Worm (Caenorhabditis elegans) whole organism, L4 larva: ENCODE measurements around the gene srsx-40.

ENCODE experiments used
- D1046.2 ChIP-seq: fragments of 200-800 bp; sonication (Bioruptor generic); IDR thresholded peaks from 2 replicates; pipeline ENCODE4 v1.3.6; 2022; ENCODE audit warnings: missing genetic modification characterization, missing compliant biosample characterization
- F26F4.8 ChIP-seq: fragments of 200-800 bp; sonication (Bioruptor generic); conservative IDR thresholded peaks from 2 replicates; pipeline ENCODE4 v1.3.6; 2022; ENCODE audit warnings: missing genetic modification characterization, missing compliant biosample characterization
- F37D6.2 ChIP-seq: sonication (generic microtip); optimal IDR thresholded peaks from 2 replicates; lab custom pipeline; 2016; ENCODE audit warnings: mild to moderate bottlenecking, missing genetic modification characterization, missing compliant biosample characterization
- F44E2.7 ChIP-seq: fragments of 200-800 bp; sonication (Bioruptor generic); IDR thresholded peaks from 2 replicates; pipeline ENCODE4 v2.1.2; 2022; ENCODE audit warnings: missing genetic modification characterization, missing compliant biosample characterization
- Y48G9A.11 ChIP-seq: fragments of 200-800 bp; sonication (Bioruptor generic); IDR thresholded peaks from 2 replicates; pipeline ENCODE4 v1.3.6; 2022; ENCODE audit warnings: missing genetic modification reagents, missing genetic modification characterization, missing compliant biosample characterization
- Y5F2A.4 ChIP-seq: fragments of 200-800 bp; sonication (Bioruptor generic); optimal IDR thresholded peaks from 2 replicates; lab custom pipeline; 2018; ENCODE audit warnings: mild to moderate bottlenecking, missing genetic modification characterization, missing compliant biosample characterization
- Y75B8A.6 ChIP-seq: fragments of 200-800 bp; sonication (Bioruptor generic); IDR thresholded peaks from 2 replicates; pipeline ENCODE4 v1.3.6; 2022; ENCODE audit warnings: missing genetic modification reagents, missing genetic modification characterization, missing compliant biosample characterization
- ZK337.2 ChIP-seq: fragments of 200-800 bp; sonication (Bioruptor generic); IDR thresholded peaks from 2 replicates; pipeline ENCODE4 v1.3.6; 2022; ENCODE audit warnings: missing genetic modification reagents, missing genetic modification characterization, missing compliant biosample characterization
- ZK546.5 ChIP-seq, 2 experiments: sonication (generic microtip); optimal IDR thresholded peaks; 2 replicates each; lab custom pipeline; 2017; ENCODE audit warnings: missing biosample characterization in 2 of 2, missing genetic modification characterization in 2 of 2
- aha-1 ChIP-seq: fragments of 150-350 bp; peaks from one replicate; lab custom pipeline; 2014; ENCODE audit warnings: missing biosample characterization, missing genetic modification characterization
- arid-1 ChIP-seq: fragments of 200-800 bp; sonication (Bioruptor generic); conservative IDR thresholded peaks from 2 replicates; pipeline ENCODE4 v1.3.6; 2022; ENCODE audit warnings: missing genetic modification reagents, missing genetic modification characterization, missing compliant biosample characterization
- ceh-32 ChIP-seq: sonication (generic microtip); optimal IDR thresholded peaks from 2 replicates; lab custom pipeline; 2016; ENCODE audit warnings: mild to moderate bottlenecking, missing genetic modification characterization, missing compliant biosample characterization; ENCODE audit not compliant: poor library complexity
- ceh-62 ChIP-seq: sonication (generic microtip); optimal IDR thresholded peaks from 2 replicates; lab custom pipeline; 2017; ENCODE audit warnings: missing biosample characterization, missing genetic modification characterization
- ceh-82 ChIP-seq: sonication (generic microtip); optimal IDR thresholded peaks from 2 replicates; lab custom pipeline; 2017; ENCODE audit warnings: missing biosample characterization, missing genetic modification characterization
- daf-8 ChIP-seq: fragments of 200-800 bp; sonication (Bioruptor generic); IDR thresholded peaks from 2 replicates; pipeline ENCODE4 v1.3.6; 2022; ENCODE audit warnings: missing genetic modification characterization, missing compliant biosample characterization
- dpl-1 ChIP-seq: fragments of 150-350 bp; optimal IDR thresholded peaks from 2 replicates; lab custom pipeline; 2014; ENCODE audit warnings: missing biosample characterization, missing genetic modification reagents, missing genetic modification characterization
- fkh-10 ChIP-seq: fragments of 150-350 bp; optimal IDR thresholded peaks from 2 replicates; lab custom pipeline; 2014; ENCODE audit warnings: missing biosample characterization, missing genetic modification reagents, missing genetic modification characterization
- hif-1 ChIP-seq, 2 experiments: sonication (generic microtip); optimal IDR thresholded peaks; 2 replicates each; lab custom pipeline; 2016 to 2017; ENCODE audit warnings: missing compliant biosample characterization in 2 of 2, missing genetic modification characterization in 2 of 2, missing genetic modification reagents in 2 of 2, missing genotype in 2 of 2, mild to moderate bottlenecking in 1 of 2
- hlh-11 ChIP-seq: fragments of 200-800 bp; sonication (Bioruptor generic); optimal IDR thresholded peaks from 2 replicates; lab custom pipeline; 2018; ENCODE audit warnings: mild to moderate bottlenecking, missing genetic modification characterization, missing compliant biosample characterization
- lin-13 ChIP-seq: fragments of 150-350 bp; optimal IDR thresholded peaks from 2 replicates; lab custom pipeline; 2014; ENCODE audit warnings: missing biosample characterization, missing genetic modification reagents, missing genetic modification characterization
- lin-39 ChIP-seq: fragments of 150-350 bp; optimal IDR thresholded peaks from 2 replicates; lab custom pipeline; 2014; ENCODE audit warnings: missing biosample characterization, missing genetic modification reagents, missing genetic modification characterization
- madf-5 ChIP-seq, 2 experiments: fragments of 200-800 bp; sonication (Bioruptor generic); IDR thresholded peaks; 2 replicates each; pipeline ENCODE4 v1.3.6; 2022; ENCODE audit warnings: missing compliant biosample characterization in 2 of 2, missing genetic modification characterization in 2 of 2
- madf-9 ChIP-seq: fragments of 200-800 bp; sonication (Bioruptor generic); conservative IDR thresholded peaks from 2 replicates; pipeline ENCODE4 v1.3.6; 2022; ENCODE audit warnings: missing genetic modification reagents, missing genetic modification characterization, missing compliant biosample characterization
- mdt-29 ChIP-seq: fragments of 200-800 bp; sonication (Bioruptor generic); IDR thresholded peaks from 2 replicates; pipeline ENCODE4 v1.3.6; 2022; ENCODE audit warnings: missing genetic modification reagents, missing genetic modification characterization, missing compliant biosample characterization
- nhr-11 ChIP-seq: fragments of 150-350 bp; optimal IDR thresholded peaks from 2 replicates; lab custom pipeline; 2014; ENCODE audit warnings: missing biosample characterization, missing genetic modification characterization
- nhr-237 ChIP-seq: sonication (generic microtip); optimal IDR thresholded peaks from 2 replicates; lab custom pipeline; 2017; ENCODE audit warnings: missing biosample characterization, missing genetic modification characterization
- nhr-25 ChIP-seq: sonication (generic microtip); optimal IDR thresholded peaks from 2 replicates; lab custom pipeline; 2017; ENCODE audit warnings: missing genetic modification characterization, mild to moderate bottlenecking, missing compliant biosample characterization, antibody characterized with exemption, moderate library complexity, borderline replicate concordance; ENCODE audit not compliant: insufficient read depth
- nhr-28 ChIP-seq: fragments of 150-350 bp; optimal IDR thresholded peaks from 2 replicates; lab custom pipeline; 2014; ENCODE audit warnings: missing biosample characterization, missing genetic modification characterization
- php-3 ChIP-seq: fragments of 200-800 bp; sonication (Bioruptor generic); IDR thresholded peaks from 2 replicates; pipeline ENCODE4 v1.3.6; 2022; ENCODE audit warnings: missing genetic modification reagents, missing genetic modification characterization, missing compliant biosample characterization
- rbr-2 ChIP-seq: sonication (generic microtip); optimal IDR thresholded peaks from 2 replicates; lab custom pipeline; 2016; ENCODE audit warnings: missing genotype, missing genetic modification characterization, missing compliant biosample characterization
- spr-3 ChIP-seq: fragments of 200-800 bp; sonication (Bioruptor generic); optimal IDR thresholded peaks from 2 replicates; lab custom pipeline; 2018; ENCODE audit warnings: mild to moderate bottlenecking, missing genetic modification characterization, missing compliant biosample characterization
- unc-62 ChIP-seq, 3 experiments: fragments of 150-350 bp in 1 of 3; sonication (generic microtip); optimal IDR thresholded peaks in 2 of 3; peaks in 1 of 3; 1 replicate in 1 of 3; 2 replicates in 2 of 3; lab custom pipeline; 2014 to 2017; ENCODE audit warnings: missing biosample characterization in 3 of 3, missing genetic modification characterization in 3 of 3, missing genetic modification reagents in 3 of 3, missing genotype in 1 of 3
- zfp-2 ChIP-seq: sonication (generic microtip); optimal IDR thresholded peaks from 2 replicates; lab custom pipeline; 2016; ENCODE audit warnings: mild to moderate bottlenecking, missing genetic modification characterization, missing compliant biosample characterization
- zfp-3 ChIP-seq: fragments of 200-800 bp; sonication (Bioruptor generic); conservative IDR thresholded peaks from 2 replicates; pipeline ENCODE4 v1.3.6; 2022; ENCODE audit warnings: missing genetic modification reagents, missing genetic modification characterization, missing compliant biosample characterization

The srsx-40 gene

DNA sequence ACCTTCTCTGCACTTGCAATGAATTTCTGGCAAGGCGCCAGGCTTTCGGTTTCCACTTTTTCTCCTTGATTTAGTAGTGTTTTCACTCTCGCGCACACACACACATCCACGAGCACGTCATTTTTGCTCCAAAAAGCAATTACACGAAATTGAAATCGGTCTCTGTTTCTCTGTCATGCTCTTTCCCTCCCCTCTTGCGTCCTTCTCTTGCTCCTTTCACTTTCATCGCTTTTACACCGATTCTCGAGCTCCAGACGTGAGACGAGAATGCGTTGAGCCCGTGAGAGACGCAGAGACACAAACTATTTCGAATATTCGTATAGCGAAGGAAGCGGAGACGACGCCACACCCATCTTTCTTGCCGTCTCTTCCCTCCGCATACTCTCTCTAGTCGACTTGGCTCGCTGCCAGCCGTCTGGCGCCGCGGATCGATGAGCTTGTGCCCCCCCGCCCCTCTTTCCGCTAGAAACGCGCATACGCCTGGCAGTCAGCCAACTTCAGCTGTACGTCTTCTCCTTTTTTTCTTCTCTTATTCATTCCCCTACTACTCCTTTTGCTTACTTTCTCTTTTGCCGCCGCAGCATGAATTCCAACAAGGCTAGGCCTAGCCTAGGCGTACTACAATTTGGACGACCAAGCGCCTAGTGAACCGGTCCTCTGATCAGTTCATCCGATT lies 24.7 kb upstream of the srsx-40 start (continued):
- TF ChIP-seq ZK337.2 (no peak), lin-13 (GFP tag; lab: Kevin White, UChicago) (peak; percentile 22), ceh-32 (peak; percentile 59), F26F4.8 (GFP tag; lab: Robert Waterston, UW) (no peak), arid-1 (GFP tag; lab: Robert Waterston, UW) (peak; percentile 49; the same call in 1 of the 2 replicates), fkh-10 (GFP tag; lab: Kevin White, UChicago) (peak; percentile 73), Y75B8A.6 (no peak), zfp-2 (tag; lab: Kevin White, UChicago) (peak; percentile 26), nhr-237 (tag; lab: Kevin White, UChicago) (no peak), nhr-28 (peak; percentile 61), ceh-62 (tag; lab: Kevin White, UChicago) (no peak), ceh-82 (tag; lab: Kevin White, UChicago) (no peak)

DNA sequence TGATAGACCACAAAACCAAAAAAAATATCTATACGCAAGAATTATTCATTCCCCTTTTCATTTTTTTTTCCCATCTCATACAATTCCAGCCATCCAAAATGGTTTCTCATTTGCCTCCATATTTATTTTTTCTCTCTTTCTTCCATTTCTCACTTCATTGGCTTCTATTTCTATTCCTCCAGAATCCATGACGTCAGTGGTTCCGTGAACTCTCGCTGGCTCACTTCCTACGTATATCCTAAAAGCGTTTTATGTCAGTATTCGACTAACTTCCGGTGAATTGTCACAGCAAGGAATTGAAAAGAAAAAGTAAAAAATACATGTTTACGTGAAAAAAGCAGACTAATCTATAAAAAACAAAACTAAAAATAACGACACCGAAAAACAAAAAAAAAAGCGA lies 23.5 kb upstream of the srsx-40 start:
- TF ChIP-seq dpl-1 (no peak), lin-39 (tag; lab: Kevin White, UChicago) (no peak), D1046.2 (no peak), rbr-2 (tag; lab: Kevin White, UChicago) (peak; percentile 0), aha-1 (tag; lab: Kevin White, UChicago) (no peak), nhr-28 (no peak), unc-62 (GFP tag; optimal IDR thresholded peaks at IDR 0.05 in 1 of 2; lab: Kevin White, UChicago) (peak in 1 of 2 experiments; percentile 85), unc-62 (tag; optimal IDR thresholded peaks at IDR 0.05; lab: Kevin White, UChicago) (no peak), ceh-62 (tag; lab: Kevin White, UChicago) (no peak), ZK337.2 (no peak)

DNA sequence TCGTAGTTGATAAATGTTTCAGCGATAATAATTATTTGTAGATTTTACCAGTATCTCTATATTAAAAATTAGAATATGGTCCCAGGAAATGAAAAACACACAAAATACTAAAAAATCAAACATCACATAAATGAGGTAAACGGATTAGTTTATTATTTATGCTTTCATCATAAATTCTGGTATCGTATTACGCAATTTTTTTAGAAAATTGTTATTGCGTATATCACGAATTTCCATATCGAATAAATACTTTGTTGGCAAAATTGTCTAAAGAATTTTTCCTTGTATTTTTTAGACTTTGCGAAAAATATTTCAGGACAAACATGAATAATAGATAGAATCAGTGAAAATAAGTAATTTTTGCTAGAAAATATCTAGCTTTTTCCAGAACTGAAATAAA lies 22.8 kb upstream of the srsx-40 start:
- TF ChIP-seq aha-1 (tag; lab: Kevin White, UChicago): peak; percentile 80
- no peak for TF ChIP-seq madf-5 (GFP tag; IDR thresholded peaks at IDR 0.05; lab: Robert Waterston, UW)
- TF ChIP-seq, all 104 proteins: peak for 1

ce11 chrV:7723967-7724544 lies 20.6 kb upstream of the srsx-40 start, which contains the start of the genes ZK105.6 and ZK105.8:
ZK105.6 (minus strand) TSS chrV:7724067.
ZK105.8 (plus strand) TSS chrV:7724494.
- TF ChIP-seq hif-1 (tag; optimal IDR thresholded peaks at IDR 0.05; lab: Kevin White, UChicago) (no peak), unc-62 (GFP tag; optimal IDR thresholded peaks at IDR 0.05 in 1 of 2; lab: Kevin White, UChicago) (no peak), unc-62 (tag; optimal IDR thresholded peaks at IDR 0.05; lab: Kevin White, UChicago) (no peak), nhr-25 (tag; lab: Kevin White, UChicago) (no peak), fkh-10 (GFP tag; lab: Kevin White, UChicago) (no peak), spr-3 (GFP tag; lab: Kevin White, UChicago) (no peak), daf-8 (GFP tag; lab: Robert Waterston, UW) (no peak), dpl-1 (no peak), madf-9 (GFP tag; lab: Robert Waterston, UW) (no peak), F44E2.7 (GFP tag; lab: Robert Waterston, UW) (no peak), ZK546.5 (tag; optimal IDR thresholded peaks at IDR 0.05; lab: Kevin White, UChicago) (no peak), php-3 (no peak), mdt-29 (GFP tag; lab: Robert Waterston, UW) (no peak), hlh-11 (tag; lab: Kevin White, UChicago) (no peak), Y5F2A.4 (no peak), Y48G9A.11 (GFP tag; lab: Robert Waterston, UW) (no peak), F37D6.2 (tag; lab: Kevin White, UChicago) (no peak), zfp-3 (GFP tag; lab: Robert Waterston, UW) (no peak), nhr-11 (tag; lab: Kevin White, UChicago) (no peak)
